Worm (Caenorhabditis elegans): Measurements from ENCODE around the gene shk-1.
A peak's percentile ranks its signal among the peaks of the same experiment; 100 is the strongest.

Gene shk-1

DNA sequence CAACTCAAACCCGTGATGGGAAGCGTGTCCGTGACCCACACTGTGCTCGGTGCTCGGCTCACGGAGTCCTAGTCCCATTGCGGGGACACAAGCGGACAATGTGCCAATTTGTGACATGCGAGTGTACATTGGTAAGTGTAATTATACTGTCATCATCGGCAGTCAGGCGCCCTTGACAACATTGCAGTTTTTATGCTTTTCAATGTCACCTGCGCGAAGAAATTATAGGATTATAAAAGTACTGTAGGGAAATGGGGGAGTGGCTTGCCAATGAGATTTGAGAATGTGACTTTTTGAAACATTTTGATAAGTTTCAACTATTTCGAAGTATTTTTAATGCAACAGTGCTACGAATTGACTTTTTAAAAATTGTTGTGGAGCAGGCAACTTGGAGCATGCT lies 22.2 kb upstream of the shk-1 start:
- TF ChIP-seq F23B12.7 (tag; optimal IDR thresholded peaks at IDR 0.05; ENCODE audit: insufficient read depth): no peak
- no peak for TF ChIP-seq unc-130 (GFP tag; optimal IDR thresholded peaks at IDR 0.05)
- no peak for TF ChIP-seq nfya-2 (GFP tag; IDR thresholded peaks at IDR 0.05)
- TF ChIP-seq B0035.1 (tag; optimal IDR thresholded peaks at IDR 0.05): no peak
- no peak for TF ChIP-seq nfya-1 (tag; optimal IDR thresholded peaks at IDR 0.05; ENCODE audit: borderline replicate concordance, insufficient read depth)
- TF ChIP-seq bed-1 (GFP tag; IDR thresholded peaks at IDR 0.05): no peak
- no peak for TF ChIP-seq zfh-2 (GFP tag; conservative IDR thresholded peaks at IDR 0.05)
- no peak for TF ChIP-seq hmg-20 (GFP tag; IDR thresholded peaks at IDR 0.05)
- TF ChIP-seq madf-8 (GFP tag; conservative IDR thresholded peaks at IDR 0.05): no peak
- no peak for TF ChIP-seq hlh-26 (GFP tag; conservative IDR thresholded peaks at IDR 0.05)
- TF ChIP-seq cebp-1 (GFP tag; IDR thresholded peaks at IDR 0.05): no peak
- no peak for TF ChIP-seq cebp-1 (tag; optimal IDR thresholded peaks at IDR 0.05)
- no peak for TF ChIP-seq D2030.7 (GFP tag; IDR thresholded peaks at IDR 0.05)

ce11 chrII:9738820-9739219 lies 19.2 kb upstream of the shk-1 start:
- TF ChIP-seq pha-4 (tag; optimal IDR thresholded peaks at IDR 0.05) (peak; percentile 56), madf-3 (GFP tag; IDR thresholded peaks at IDR 0.05) (no peak), cebp-1 (GFP tag; IDR thresholded peaks at IDR 0.05) (0 out of 2 replicates have a peak, but pooled peaks have one; percentile 24), cebp-1 (tag; optimal IDR thresholded peaks at IDR 0.05) (peak; percentile 69), hmg-1.2 (GFP tag; IDR thresholded peaks at IDR 0.05) (peak; percentile 35; the same call in 1 of the 2 replicates), rpc-1 (optimal IDR thresholded peaks at IDR 0.05) (no peak), rpc-1 (tag; optimal IDR thresholded peaks at IDR 0.05) (no peak), B0261.1 (tag; optimal IDR thresholded peaks at IDR 0.05) (no peak), unc-62 (GFP tag; optimal IDR thresholded peaks at IDR 0.05) (peak; percentile 48), hsf-1 (GFP tag; IDR thresholded peaks at IDR 0.05) (no peak), B0336.3 (GFP tag; IDR thresholded peaks at IDR 0.05) (peak; percentile 76; the same call in 1 of the 2 replicates), egl-44 (GFP tag; IDR thresholded peaks at IDR 0.05) (no peak), attf-5 (GFP tag; optimal IDR thresholded peaks at IDR 0.05) (peak; percentile 70), lag-1 (GFP tag; IDR thresholded peaks at IDR 0.05) (no peak), aptf-3 (GFP tag; IDR thresholded peaks at IDR 0.05) (0 out of 2 replicates have a peak, but pooled peaks have one; percentile 42), ets-4 (GFP tag; optimal IDR thresholded peaks at IDR 0.05) (peak; percentile 42), dox-1 (GFP tag; IDR thresholded peaks at IDR 0.05) (peak; percentile 64), zim-3 (tag; optimal IDR thresholded peaks at IDR 0.05) (peak; percentile 30), let-607 (tag; optimal IDR thresholded peaks at IDR 0.05) (peak; percentile 85 to 91), madf-10 (tag; optimal IDR thresholded peaks at IDR 0.05) (peak; percentile 12), nfyb-1 (GFP tag; IDR thresholded peaks at IDR 0.05) (0 out of 2 replicates have a peak, but pooled peaks have one; percentile 24), K11D2.4 (GFP tag; IDR thresholded peaks at IDR 0.05) (no peak), tbp1 (GFP tag; optimal IDR thresholded peaks at IDR 0.05) (peak; percentile 54), snpc-3.4 (tag; optimal IDR thresholded peaks at IDR 0.05) (peak; percentile 16), chd-7 (tag; optimal IDR thresholded peaks at IDR 0.05) (peak; percentile 67), nhr-80 (tag; optimal IDR thresholded peaks at IDR 0.05) (peak; percentile 92), madf-8 (GFP tag; conservative IDR thresholded peaks at IDR 0.05) (no peak), nhr-90 (tag; optimal IDR thresholded peaks at IDR 0.05) (peak; percentile 34), cebp-2 (GFP tag; IDR thresholded peaks at IDR 0.05) (0 out of 2 replicates have a peak, but pooled peaks have one; percentile 64), snpc-4 (GFP tag; optimal IDR thresholded peaks at IDR 0.05) (no peak), snpc-4 (tag; optimal IDR thresholded peaks at IDR 0.05) (peak in 3 of 4 experiments; percentile 3 to 31 (median 15)), Y95B8A.8 (GFP tag; IDR thresholded peaks at IDR 0.05) (0 out of 2 replicates have a peak, but pooled peaks have one; percentile 34), zfh-2 (GFP tag; conservative IDR thresholded peaks at IDR 0.05) (no peak), tlf-1 (GFP tag; optimal IDR thresholded peaks at IDR 0.05) (peak; percentile 70), Y56A3A.18 (GFP tag; IDR thresholded peaks at IDR 0.05) (0 out of 2 replicates have a peak, but pooled peaks have one; percentile 40), atf-7 (tag; optimal IDR thresholded peaks at IDR 0.05) (peak; percentile 23), ztf-25 (GFP tag; IDR thresholded peaks at IDR 0.05) (peak; percentile 43; the same call in 1 of the 2 replicates), C06A6.2 (GFP tag; conservative IDR thresholded peaks at IDR 0.05) (no peak)
